Worm (Caenorhabditis elegans) whole organism, L4 larva: ENCODE measurements around the gene F19G12.8.

Source experiments
- F44E2.7 ChIP-seq: fragments of 200-800 bp; sonication (Bioruptor generic); IDR thresholded peaks from 2 replicates; pipeline ENCODE4 v2.1.2; 2022; ENCODE audit warnings: missing genetic modification characterization, missing compliant biosample characterization
- ama-1 ChIP-seq: fragments of 150-350 bp; optimal IDR thresholded peaks from 2 replicates; lab custom pipeline; 2014; ENCODE audit warnings: inconsistent platforms, mixed read lengths
- attf-4 ChIP-seq: sonication (generic microtip); optimal IDR thresholded peaks from 3 replicates; lab custom pipeline; 2017; ENCODE audit warnings: missing biosample characterization, missing genetic modification characterization
- dmd-6 ChIP-seq: fragments of 200-800 bp; sonication (Bioruptor generic); IDR thresholded peaks from 2 replicates; pipeline ENCODE4 v1.3.6; 2022; ENCODE audit warnings: missing genetic modification reagents, missing genetic modification characterization, missing compliant biosample characterization
- lin-15B ChIP-seq: fragments of 150-350 bp; sonication (generic microtip); optimal IDR thresholded peaks from 3 replicates; lab custom pipeline; 2014; ENCODE audit warnings: missing biosample characterization, missing genetic modification characterization
- madf-9 ChIP-seq: fragments of 200-800 bp; sonication (Bioruptor generic); conservative IDR thresholded peaks from 2 replicates; pipeline ENCODE4 v1.3.6; 2022; ENCODE audit warnings: missing genetic modification reagents, missing genetic modification characterization, missing compliant biosample characterization
- mdl-1 ChIP-seq, 2 experiments: fragments of 150-350 bp in 1 of 2; sonication (generic microtip) in 1 of 2; optimal IDR thresholded peaks; 2 replicates each; lab custom pipeline; 2014 to 2017; ENCODE audit warnings: missing biosample characterization in 2 of 2, missing genetic modification characterization in 2 of 2
- nhr-11 ChIP-seq: fragments of 150-350 bp; optimal IDR thresholded peaks from 2 replicates; lab custom pipeline; 2014; ENCODE audit warnings: missing biosample characterization, missing genetic modification characterization
- nhr-237 ChIP-seq: sonication (generic microtip); optimal IDR thresholded peaks from 2 replicates; lab custom pipeline; 2017; ENCODE audit warnings: missing biosample characterization, missing genetic modification characterization
- nhr-76 ChIP-seq: fragments of 150-350 bp; optimal IDR thresholded peaks from 2 replicates; lab custom pipeline; 2014; ENCODE audit warnings: missing biosample characterization, missing genetic modification characterization
- ztf-11 ChIP-seq: fragments of 150-350 bp; optimal IDR thresholded peaks from 2 replicates; lab custom pipeline; 2014; ENCODE audit warnings: missing biosample characterization, missing genetic modification characterization

DNA sequence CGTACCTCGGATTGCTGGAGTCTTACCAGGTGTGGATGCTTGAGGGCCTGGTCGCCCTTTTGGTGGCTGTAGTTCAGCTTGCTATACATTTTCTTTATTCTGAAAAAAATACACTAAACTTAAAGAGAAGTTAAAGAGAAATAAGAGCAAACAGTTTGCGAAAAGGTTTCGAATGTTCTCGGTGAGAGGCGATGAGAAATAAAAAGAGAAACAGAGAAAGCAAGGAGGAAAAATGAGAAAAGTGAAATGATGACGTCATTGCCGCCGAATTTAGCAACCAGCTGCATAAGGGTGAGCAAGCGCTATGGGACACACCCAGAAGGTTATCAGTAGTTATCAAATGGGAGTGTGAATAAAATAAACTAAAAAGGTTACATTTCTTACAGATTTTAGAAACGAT, 36.6 kb downstream of the F19G12.8 start, which contains the start of gene cebp-1:
- TF ChIP-seq mdl-1 (tag; optimal IDR thresholded peaks at IDR 0.05; lab: Kevin White, UChicago) (no peak), nhr-11 (tag; lab: Kevin White, UChicago) (no peak), dmd-6 (GFP tag; lab: Robert Waterston, UW) (peak; percentile 59), attf-4 (no peak), ama-1 (lab: Kevin White, UChicago) (no peak), nhr-237 (tag; lab: Kevin White, UChicago) (no peak), F44E2.7 (GFP tag; lab: Robert Waterston, UW) (no peak), ztf-11 (no peak), nhr-76 (tag; lab: Kevin White, UChicago) (no peak), madf-9 (GFP tag; lab: Robert Waterston, UW) (no peak), lin-15B (tag; lab: Kevin White, UChicago) (no peak)
